Fruit fly (Drosophila melanogaster) whole organism, embryonic: ENCODE measurements around the gene Tsf2.

ENCODE experiments used
- Atf6 ChIP-seq: fragments of 200-800 bp; sonication (Bioruptor generic); IDR thresholded peaks from 2 replicates; pipeline ENCODE4 v1.3.6; 2022; ENCODE audit warnings: missing biosample characterization, missing genetic modification characterization
- B-H2 ChIP-seq: fragments of 200-800 bp; sonication (Bioruptor generic); optimal IDR thresholded peaks from 2 replicates; lab custom pipeline; 2018; ENCODE audit warnings: missing biosample characterization, mild to moderate bottlenecking, missing genetic modification characterization
- CG10979 ChIP-seq: fragments of 200-800 bp; sonication (Bioruptor generic); optimal IDR thresholded peaks from 2 replicates; lab custom pipeline; 2018; ENCODE audit warnings: missing biosample characterization, mild to moderate bottlenecking, missing genetic modification characterization, moderate library complexity
- CG12219 ChIP-seq: fragments of 200-800 bp; sonication (Bioruptor generic); optimal IDR thresholded peaks from 3 replicates; lab custom pipeline; 2018; ENCODE audit warnings: missing biosample characterization, mild to moderate bottlenecking, missing genetic modification characterization
- CG12942 ChIP-seq: fragments of 200-800 bp; sonication (Bioruptor generic); optimal IDR thresholded peaks from 3 replicates; lab custom pipeline; 2016; ENCODE audit warnings: missing biosample characterization, missing genetic modification characterization
- CG17385 ChIP-seq: fragments of 200-800 bp; sonication (Bioruptor generic); optimal IDR thresholded peaks from 3 replicates; lab custom pipeline; 2018; ENCODE audit warnings: missing biosample characterization, mild to moderate bottlenecking, missing genetic modification characterization
- CG17802 ChIP-seq: fragments of 200-800 bp; sonication (Bioruptor generic); optimal IDR thresholded peaks from 2 replicates; lab custom pipeline; 2018; ENCODE audit warnings: missing biosample characterization, mild to moderate bottlenecking, missing genetic modification characterization, moderate library complexity
- CG18011 ChIP-seq: fragments of 200-800 bp; sonication (Bioruptor generic); optimal IDR thresholded peaks from 2 replicates; lab custom pipeline; 2017; ENCODE audit warnings: missing biosample characterization, missing genetic modification characterization, mild to moderate bottlenecking, moderate library complexity, missing genotype
- CG2116 ChIP-seq: fragments of 200-800 bp; sonication (Bioruptor generic); optimal IDR thresholded peaks from 3 replicates; lab custom pipeline; 2018; ENCODE audit warnings: missing biosample characterization, mild to moderate bottlenecking, missing genetic modification characterization
- CG2712 ChIP-seq: fragments of 200-800 bp; optimal IDR thresholded peaks from 3 replicates; lab custom pipeline; 2019; ENCODE audit warnings: missing biosample characterization, mild to moderate bottlenecking, missing genetic modification characterization, moderate library complexity
- CG33213 ChIP-seq: fragments of 200-800 bp; sonication (Bioruptor generic); optimal IDR thresholded peaks from 3 replicates; lab custom pipeline; 2016; ENCODE audit warnings: missing biosample characterization, missing genetic modification characterization
- CG4617 ChIP-seq: fragments of 200-800 bp; sonication (Bioruptor generic); optimal IDR thresholded peaks from 3 replicates; lab custom pipeline; 2016; ENCODE audit warnings: missing biosample characterization, missing genetic modification characterization, borderline replicate concordance
- CG4820 ChIP-seq: fragments of 200-800 bp; sonication (Bioruptor generic); optimal IDR thresholded peaks from 3 replicates; lab custom pipeline; 2016; ENCODE audit warnings: missing biosample characterization, missing genetic modification characterization
- CG7372 ChIP-seq: fragments of 200-800 bp; sonication (Bioruptor generic); IDR thresholded peaks from 2 replicates; pipeline ENCODE4 v1.3.6; 2022; ENCODE audit warnings: missing biosample characterization, missing genetic modification characterization
- CG7987 ChIP-seq: fragments of 200-800 bp; sonication (Bioruptor generic); optimal IDR thresholded peaks from 2 replicates; lab custom pipeline; 2018; ENCODE audit warnings: missing biosample characterization, mild to moderate bottlenecking, missing genetic modification characterization, moderate library complexity
- CG8290 ChIP-seq, 3 experiments: fragments of 200-800 bp; sonication (Bioruptor generic); optimal IDR thresholded peaks; 2 replicates each; lab custom pipeline; 2016 to 2019; ENCODE audit warnings: missing biosample characterization in 3 of 3, missing genetic modification characterization in 3 of 3, mild to moderate bottlenecking in 2 of 3, moderate library complexity in 1 of 3
- CG8388 ChIP-seq: fragments of 200-800 bp; sonication (Bioruptor generic); optimal IDR thresholded peaks from 2 replicates; lab custom pipeline; 2019; ENCODE audit warnings: missing biosample characterization, mild to moderate bottlenecking, missing genetic modification characterization, moderate library complexity
- Dp ChIP-seq: fragments of 200-800 bp; sonication (Bioruptor generic); optimal IDR thresholded peaks from 2 replicates; lab custom pipeline; 2018; ENCODE audit warnings: missing biosample characterization, mild to moderate bottlenecking, missing genetic modification characterization, moderate library complexity
- GATAe ChIP-seq: fragments of 200-800 bp; sonication (Bioruptor generic); conservative IDR thresholded peaks from 2 replicates; pipeline ENCODE4 v1.3.6; 2022; ENCODE audit warnings: missing biosample characterization, missing genetic modification characterization
- Gug ChIP-seq: fragments of 200-800 bp; sonication (Bioruptor generic); IDR thresholded peaks from 4 replicates; pipeline ENCODE4 v1.3.6; 2022; ENCODE audit warnings: missing biosample characterization, missing genetic modification characterization
- MBD-R2 ChIP-seq: fragments of 200-800 bp; sonication (Bioruptor generic); IDR thresholded peaks from 2 replicates; pipeline ENCODE4 v1.3.6; 2022; ENCODE audit warnings: missing biosample characterization, missing genetic modification characterization
- MESR4 ChIP-seq: fragments of 200-800 bp; sonication (Bioruptor generic); optimal IDR thresholded peaks from 2 replicates; lab custom pipeline; 2018; ENCODE audit warnings: missing biosample characterization, mild to moderate bottlenecking, missing genetic modification characterization, moderate library complexity
- Max ChIP-seq: fragments of 200-800 bp; sonication (Bioruptor generic); optimal IDR thresholded peaks from 2 replicates; lab custom pipeline; 2016; ENCODE audit warnings: missing biosample characterization, mild to moderate bottlenecking, missing genetic modification characterization
- Myb ChIP-seq: fragments of 200-800 bp; sonication (Bioruptor generic); optimal IDR thresholded peaks from 2 replicates; lab custom pipeline; 2016; ENCODE audit warnings: missing biosample characterization, missing genetic modification characterization
- NC2α ChIP-seq: fragments of 200-800 bp; sonication (Bioruptor generic); optimal IDR thresholded peaks from 2 replicates; lab custom pipeline; 2016; ENCODE audit warnings: missing biosample characterization, missing genetic modification characterization
- Nf-YB ChIP-seq: fragments of 200-800 bp; sonication (Bioruptor generic); optimal IDR thresholded peaks from 3 replicates; lab custom pipeline; 2019; ENCODE audit warnings: missing biosample characterization, mild to moderate bottlenecking, missing genetic modification characterization, moderate library complexity
- Ptx1 ChIP-seq: fragments of 200-800 bp; sonication (Bioruptor generic); IDR thresholded peaks from 2 replicates; pipeline ENCODE4 v1.3.6; 2022; ENCODE audit warnings: missing biosample characterization, missing genetic modification characterization
- Sry-β ChIP-seq: fragments of 200-800 bp; sonication (Bioruptor generic); optimal IDR thresholded peaks from 2 replicates; lab custom pipeline; 2018; ENCODE audit warnings: missing biosample characterization, mild to moderate bottlenecking, missing genetic modification characterization, moderate library complexity
- YL-1 ChIP-seq: fragments of 200-800 bp; sonication (Bioruptor generic); optimal IDR thresholded peaks from 3 replicates; lab custom pipeline; 2017; ENCODE audit warnings: missing biosample characterization, mild to moderate bottlenecking, missing genetic modification characterization
- al ChIP-seq: fragments of 200-800 bp; sonication (Bioruptor generic); IDR thresholded peaks from 2 replicates; pipeline ENCODE4 v1.3.6; 2022; ENCODE audit warnings: missing biosample characterization, missing genetic modification characterization
- da ChIP-seq: fragments of 200-800 bp; sonication (Bioruptor generic); optimal IDR thresholded peaks from 2 replicates; lab custom pipeline; 2016; ENCODE audit warnings: missing biosample characterization, missing genetic modification characterization
- eve ChIP-seq, 2 experiments: fragments of >200 bp; optimal IDR thresholded peaks; 2 replicates each; lab custom pipeline; 2017; ENCODE audit warnings: missing biosample characterization in 2 of 2, missing genetic modification characterization in 2 of 2
- fru ChIP-seq: fragments of >200 bp; optimal IDR thresholded peaks from 2 replicates; lab custom pipeline; 2017
- gfzf ChIP-seq: fragments of 200-800 bp; sonication (Bioruptor generic); optimal IDR thresholded peaks from 2 replicates; lab custom pipeline; 2016; ENCODE audit warnings: missing biosample characterization, mild to moderate bottlenecking, missing genetic modification characterization, moderate library complexity
- gro ChIP-seq: fragments of 200-800 bp; sonication (Bioruptor generic); optimal IDR thresholded peaks from 2 replicates; lab custom pipeline; 2016; ENCODE audit warnings: missing biosample characterization, missing genetic modification characterization
- gt ChIP-seq: fragments of 200-800 bp; sonication (Bioruptor generic); IDR thresholded peaks from 2 replicates; pipeline ENCODE4 v1.3.6; 2022; ENCODE audit warnings: missing biosample characterization, missing genetic modification characterization
- her ChIP-seq: fragments of 200-800 bp; sonication (Bioruptor generic); optimal IDR thresholded peaks from 2 replicates; lab custom pipeline; 2016; ENCODE audit warnings: missing biosample characterization, missing genetic modification characterization
- hkb ChIP-seq, 2 experiments: fragments of 200-800 bp in 1 of 2; fragments of >200 bp in 1 of 2; sonication (Bioruptor generic) in 1 of 2; IDR thresholded peaks in 1 of 2; optimal IDR thresholded peaks in 1 of 2; 2 replicates each; pipeline versions ENCODE4 v1.3.6 to Lab custom; 2017 to 2022; ENCODE audit warnings: missing biosample characterization in 1 of 2, missing genetic modification characterization in 1 of 2
- jigr1 ChIP-seq: fragments of 200-800 bp; sonication (Bioruptor generic); IDR thresholded peaks from 3 replicates; pipeline ENCODE4 v1.3.6; 2022; ENCODE audit warnings: missing biosample characterization, missing genetic modification characterization
- jumu ChIP-seq: fragments of 200-800 bp; sonication (Bioruptor generic); optimal IDR thresholded peaks from 3 replicates; lab custom pipeline; 2016; ENCODE audit warnings: missing biosample characterization, missing genetic modification characterization
- nmo ChIP-seq: fragments of 200-800 bp; sonication (Bioruptor generic); optimal IDR thresholded peaks from 2 replicates; lab custom pipeline; 2018; ENCODE audit warnings: missing biosample characterization, mild to moderate bottlenecking, missing genetic modification characterization, moderate library complexity
- pan ChIP-seq, 4 experiments: fragments of >200 bp in 3 of 4; fragments of 200-800 bp in 1 of 4; sonication (Bioruptor generic) in 1 of 4; optimal IDR thresholded peaks in 3 of 4; IDR thresholded peaks in 1 of 4; 2 replicates each; pipeline versions ENCODE4 v1.3.6 to Lab custom; 2017 to 2022; ENCODE audit warnings: missing biosample characterization in 2 of 4, missing genetic modification characterization in 2 of 4, mixed read lengths in 1 of 4
- pros ChIP-seq: fragments of 200-800 bp; sonication (Bioruptor generic); optimal IDR thresholded peaks from 3 replicates; lab custom pipeline; 2019; ENCODE audit warnings: missing biosample characterization, mild to moderate bottlenecking, missing genetic modification characterization, moderate library complexity
- pzg ChIP-seq: fragments of 200-800 bp; sonication (Bioruptor generic); optimal IDR thresholded peaks from 3 replicates; lab custom pipeline; 2018; ENCODE audit warnings: missing biosample characterization, mild to moderate bottlenecking, missing genetic modification characterization, moderate library complexity
- sens ChIP-seq: fragments of 200-800 bp; sonication (Bioruptor generic); peaks from one replicate; lab custom pipeline; 2016; ENCODE audit warnings: missing biosample characterization, missing genetic modification characterization
- trem ChIP-seq: fragments of 200-800 bp; optimal IDR thresholded peaks from 3 replicates; lab custom pipeline; 2019; ENCODE audit warnings: missing biosample characterization, mild to moderate bottlenecking, missing genetic modification characterization, moderate library complexity
- tup ChIP-seq: fragments of 200-800 bp; sonication (Bioruptor generic); optimal IDR thresholded peaks from 2 replicates; lab custom pipeline; 2016; ENCODE audit warnings: missing biosample characterization, mild to moderate bottlenecking, missing genetic modification characterization, moderate library complexity
- wor ChIP-seq: fragments of 200-800 bp; sonication (Bioruptor generic); IDR thresholded peaks from 2 replicates; pipeline ENCODE4 v1.3.6; 2022; ENCODE audit warnings: missing biosample characterization, missing genetic modification characterization
- z ChIP-seq: fragments of 200-800 bp; sonication (Bioruptor generic); IDR thresholded peaks from 3 replicates; pipeline ENCODE4 v1.3.6; 2022; ENCODE audit warnings: missing biosample characterization, missing genetic modification characterization

The Tsf2 gene

dm6 chr3L:12551671-12552070 lies 18.1 kb upstream of the Tsf2 start (continued):
- TF ChIP-seq CG7372 (GFP tag; lab: Robert Waterston, UW) (peak; percentile 8; the same call in 1 of the 2 replicates), CG17802 (tag; lab: Kevin White, UChicago) (no peak), hkb (optimal IDR thresholded peaks at IDR 0.05; lab: Kevin White, UChicago) (no peak), hkb (GFP tag; IDR thresholded peaks at IDR 0.05; lab: Robert Waterston, UW) (peak; percentile 9; the same call in 1 of the 2 replicates), CG12942 (GFP tag; lab: Kevin White, UChicago) (no peak), Nf-YB (GFP tag; lab: Kevin White, UChicago) (no peak), CG10979 (tag; lab: Kevin White, UChicago) (no peak), pan (optimal IDR thresholded peaks at IDR 0.05; lab: Kevin White, UChicago) (no peak), pan (GFP tag; optimal IDR thresholded peaks at IDR 0.05 in 1 of 2, IDR thresholded peaks at IDR 0.05 in 1 of 2) (peak in 1 of 2 experiments; percentile 47), Gug (GFP tag; lab: Robert Waterston, UW) (no peak), jumu (GFP tag; lab: Kevin White, UChicago) (no peak), wor (no peak), CG12219 (GFP tag; lab: Kevin White, UChicago) (no peak), B-H2 (GFP tag; lab: Kevin White, UChicago) (no peak), CG8290 (GFP tag; optimal IDR thresholded peaks at IDR 0.05; lab: Kevin White, UChicago) (no peak), CG8290 (tag; optimal IDR thresholded peaks at IDR 0.05; lab: Kevin White, UChicago) (no peak), gt (GFP tag; lab: Robert Waterston, UW) (no peak), CG8388 (GFP tag; lab: Kevin White, UChicago) (no peak), jigr1 (GFP tag; lab: Robert Waterston, UW) (no peak), NC2α (GFP tag; lab: Kevin White, UChicago) (no peak), CG33213 (no peak), Sry-β (GFP tag; lab: Kevin White, UChicago) (no peak), CG2712 (no peak), pros (no peak), Ptx1 (GFP tag; lab: Robert Waterston, UW) (peak; percentile 24; the same call in 1 of the 2 replicates), da (no peak), tup (no peak), CG4820 (GFP tag; lab: Kevin White, UChicago) (no peak), gro (no peak), al (GFP tag; lab: Robert Waterston, UW) (no peak), z (GFP tag; lab: Robert Waterston, UW) (0 out of 3 replicates have a peak, but pooled peaks have one; percentile 4)

- TF ChIP-seq sens (GFP tag; lab: Kevin White, UChicago) (peak; percentile 63), Atf6 (no peak)
These were observed 15.9 kb upstream of the Tsf2 start for dm6 chr3L:12549471-12549870.

- TF ChIP-seq YL-1 (GFP tag; lab: Kevin White, UChicago) (peak; percentile 47), CG2116 (peak; percentile 57), CG18011 (GFP tag; lab: Kevin White, UChicago) (peak; percentile 7), CG7987 (GFP tag; lab: Kevin White, UChicago) (no peak), Myb (peak; percentile 90), CG17385 (GFP tag; lab: Kevin White, UChicago) (peak; percentile 98), Max (peak; percentile 44), nmo (peak; percentile 13), MESR4 (GFP tag; lab: Kevin White, UChicago) (peak; percentile 40), GATAe (GFP tag; lab: Robert Waterston, UW) (no peak), fru (no peak), Dp (GFP tag; lab: Kevin White, UChicago) (peak; percentile 97), MBD-R2 (GFP tag; lab: Robert Waterston, UW) (peak; percentile 39; the same call in 1 of the 2 replicates), CG4617 (peak; percentile 26), gfzf (GFP tag; lab: Kevin White, UChicago) (peak; percentile 84), eve (GFP tag; optimal IDR thresholded peaks at IDR 0.05; lab: Kevin White, UChicago) (no peak), pzg (GFP tag; lab: Kevin White, UChicago) (peak; percentile 38), her (GFP tag; lab: Kevin White, UChicago) (peak; percentile 99), trem (tag; lab: Kevin White, UChicago) (peak; percentile 36), sens (GFP tag; lab: Kevin White, UChicago) (no peak)
These were observed 3.6 kb upstream of the Tsf2 start, which contains the start of gene CG4069 for dm6 chr3L:12537123-12537522. Gene CG4069 (minus strand): TSS chr3L:12537315.
